Fruit fly (Drosophila melanogaster) whole organism, adult: Measurements from ENCODE around the gene Nepl19.

ENCODE experiments used
- CG11617 ChIP-seq: fragments of 200-800 bp; sonication (Bioruptor generic); optimal IDR thresholded peaks from 2 replicates; lab custom pipeline; 2017; ENCODE audit warnings: mild to moderate bottlenecking, missing biosample characterization, missing genetic modification reagents, missing genetic modification characterization
- CG12768 ChIP-seq: fragments of 200-800 bp; sonication (Bioruptor generic); optimal IDR thresholded peaks from 2 replicates; lab custom pipeline; 2017; ENCODE audit warnings: missing biosample characterization, missing genetic modification characterization, mild to moderate bottlenecking, moderate library complexity, missing genetic modification reagents
- CG14711 ChIP-seq: fragments of 200-800 bp; sonication (Bioruptor generic); optimal IDR thresholded peaks from 2 replicates; lab custom pipeline; 2018; ENCODE audit warnings: missing biosample characterization, mild to moderate bottlenecking, missing genetic modification characterization, moderate library complexity
- CG1620 ChIP-seq: fragments of 200-800 bp; sonication (Bioruptor generic); optimal IDR thresholded peaks from 2 replicates; lab custom pipeline; 2016; ENCODE audit warnings: missing biosample characterization, missing genetic modification characterization
- CG33017 ChIP-seq: fragments of 200-800 bp; sonication (Bioruptor generic); optimal IDR thresholded peaks from 2 replicates; lab custom pipeline; 2018; ENCODE audit warnings: missing biosample characterization, mild to moderate bottlenecking, missing genetic modification characterization, moderate library complexity
- CG5204 ChIP-seq: fragments of 200-800 bp; sonication (Bioruptor generic); optimal IDR thresholded peaks from 2 replicates; lab custom pipeline; 2016; ENCODE audit warnings: missing biosample characterization, missing genetic modification characterization
- CG7045 ChIP-seq: fragments of 200-800 bp; sonication (Bioruptor generic); optimal IDR thresholded peaks from 2 replicates; lab custom pipeline; 2017; ENCODE audit warnings: missing biosample characterization, mild to moderate bottlenecking, missing genetic modification characterization
- CG7101 ChIP-seq: fragments of 200-800 bp; sonication (Bioruptor generic); optimal IDR thresholded peaks from 2 replicates; lab custom pipeline; 2018; ENCODE audit warnings: missing biosample characterization, mild to moderate bottlenecking, missing genetic modification characterization, moderate library complexity
- Clk ChIP-seq: fragments of 200-800 bp; sonication (Bioruptor generic); optimal IDR thresholded peaks from 2 replicates; lab custom pipeline; 2017; ENCODE audit warnings: missing biosample characterization, missing genetic modification characterization
- Crg-1 ChIP-seq: fragments of 200-800 bp; sonication (Bioruptor generic); optimal IDR thresholded peaks from 2 replicates; lab custom pipeline; 2016; ENCODE audit warnings: missing biosample characterization, missing genetic modification characterization
- Hr96 ChIP-seq: fragments of 200-800 bp; sonication (Bioruptor generic); optimal IDR thresholded peaks from 2 replicates; lab custom pipeline; 2016; ENCODE audit warnings: missing biosample characterization, missing genetic modification characterization
- Mnt ChIP-seq: fragments of 200-800 bp; sonication (Bioruptor generic); optimal IDR thresholded peaks from 2 replicates; lab custom pipeline; 2016; ENCODE audit warnings: missing biosample characterization, mild to moderate bottlenecking, missing genetic modification characterization
- bab1 ChIP-seq: fragments of 200-800 bp; sonication (Bioruptor generic); optimal IDR thresholded peaks from 3 replicates; lab custom pipeline; 2019; ENCODE audit warnings: missing biosample characterization, mild to moderate bottlenecking, missing genetic modification characterization, moderate library complexity
- cic ChIP-seq: fragments of 200-800 bp; sonication (Bioruptor generic); optimal IDR thresholded peaks from 2 replicates; lab custom pipeline; 2017; ENCODE audit warnings: missing biosample characterization, mild to moderate bottlenecking, missing genetic modification characterization, moderate library complexity
- cnc ChIP-seq, 2 experiments: fragments of >200 bp; optimal IDR thresholded peaks; 2 replicates each; lab custom pipeline; 2017
- kay ChIP-seq: fragments of 200-800 bp; sonication (Bioruptor generic); peaks from one replicate; lab custom pipeline; 2016; ENCODE audit warnings: missing biosample characterization, missing genetic modification characterization, borderline replicate concordance
- ovo ChIP-seq: fragments of 200-800 bp; sonication (Bioruptor generic); optimal IDR thresholded peaks from 2 replicates; lab custom pipeline; 2016; ENCODE audit warnings: missing biosample characterization, missing genetic modification characterization
- pad ChIP-seq: fragments of 200-800 bp; sonication (Bioruptor generic); optimal IDR thresholded peaks from 3 replicates; lab custom pipeline; 2017; ENCODE audit warnings: missing biosample characterization, missing genetic modification characterization, mild to moderate bottlenecking, moderate library complexity, missing genetic modification reagents
- tj ChIP-seq: fragments of 200-800 bp; sonication (Bioruptor generic); optimal IDR thresholded peaks from 3 replicates; lab custom pipeline; 2017; ENCODE audit warnings: missing biosample characterization, mild to moderate bottlenecking, missing genetic modification characterization, moderate library complexity
- toe ChIP-seq: fragments of 200-800 bp; sonication (Bioruptor generic); optimal IDR thresholded peaks from 2 replicates; lab custom pipeline; 2016; ENCODE audit warnings: missing biosample characterization, missing genetic modification characterization

Gene Nepl19

dm6 chr3R:28883434-28883833 lies 3.5 kb upstream of the Nepl19 start, which contains the start of gene Nepl21:
Nepl21 (plus strand) TSS chr3R:28883693.
- TF ChIP-seq cnc (optimal IDR thresholded peaks at IDR 0.05; lab: Kevin White, UChicago) = no peak
- TF ChIP-seq CG11617 (GFP tag; lab: Kevin White, UChicago) = no peak
- TF ChIP-seq CG12768 = no peak
- no peak for TF ChIP-seq CG33017 (tag; lab: Kevin White, UChicago)
- TF ChIP-seq toe (GFP tag; lab: Kevin White, UChicago) = no peak
- no peak for TF ChIP-seq Clk (GFP tag; lab: Kevin White, UChicago)
- TF ChIP-seq pad (GFP tag; lab: Kevin White, UChicago) = no peak
- TF ChIP-seq Crg-1 = no peak
- TF ChIP-seq kay = no peak
- no peak for TF ChIP-seq CG7045 (GFP tag; lab: Kevin White, UChicago)
- no peak for TF ChIP-seq Hr96 (GFP tag; lab: Kevin White, UChicago)

- TF ChIP-seq bab1 (GFP tag; lab: Kevin White, UChicago) (no peak), CG11617 (GFP tag; lab: Kevin White, UChicago) (no peak), Crg-1 (no peak), pad (GFP tag; lab: Kevin White, UChicago) (no peak), Mnt (no peak), cic (GFP tag; lab: Kevin White, UChicago) (no peak), CG5204 (GFP tag; lab: Kevin White, UChicago) (no peak), CG33017 (tag; lab: Kevin White, UChicago) (no peak), toe (GFP tag; lab: Kevin White, UChicago) (no peak), Clk (GFP tag; lab: Kevin White, UChicago) (no peak)
Measured at dm6 chr3R:28875345-28875744, 4.6 kb downstream of the Nepl19 start, which contains the start of gene Nepl18. Nepl18 (plus strand) TSS chr3R:28875621.

- TF ChIP-seq Clk (GFP tag; lab: Kevin White, UChicago) = no peak
- TF ChIP-seq CG12768 = no peak
- TF ChIP-seq Crg-1 = no peak
- no peak for TF ChIP-seq CG7045 (GFP tag; lab: Kevin White, UChicago)
- TF ChIP-seq CG5204 (GFP tag; lab: Kevin White, UChicago) = no peak
- TF ChIP-seq pad (GFP tag; lab: Kevin White, UChicago) = no peak
- no peak for TF ChIP-seq toe (GFP tag; lab: Kevin White, UChicago)
- no peak for TF ChIP-seq Mnt
- no peak for TF ChIP-seq tj (GFP tag; lab: Kevin White, UChicago)
- no peak for TF ChIP-seq ovo (GFP tag; lab: Kevin White, UChicago)
- no peak for TF ChIP-seq cnc (optimal IDR thresholded peaks at IDR 0.05; lab: Kevin White, UChicago)
- TF ChIP-seq Hr96 (GFP tag; lab: Kevin White, UChicago) = no peak
- TF ChIP-seq CG33017 (tag; lab: Kevin White, UChicago) = no peak
- no peak for TF ChIP-seq cic (GFP tag; lab: Kevin White, UChicago)
- TF ChIP-seq CG11617 (GFP tag; lab: Kevin White, UChicago) = no peak
- no peak for TF ChIP-seq kay
- no peak for TF ChIP-seq CG14711 (tag; lab: Kevin White, UChicago)
- TF ChIP-seq bab1 (GFP tag; lab: Kevin White, UChicago) = no peak
- TF ChIP-seq CG1620 = no peak
- no peak for TF ChIP-seq CG7101 (tag; lab: Kevin White, UChicago)
Measured at dm6 chr3R:28872605-28873004, 7.3 kb downstream of the Nepl19 start, which contains the start of gene Nepl17. Nepl17 (plus strand) TSS chr3R:28872905.

- TF ChIP-seq CG12768 = no peak
- TF ChIP-seq kay = peak; percentile 56
Measured at dm6 chr3R:28870364-28870763, 9.6 kb downstream of the Nepl19 start.

- TF ChIP-seq kay (no peak), CG11617 (GFP tag; lab: Kevin White, UChicago) (no peak), CG7045 (GFP tag; lab: Kevin White, UChicago) (no peak), pad (GFP tag; lab: Kevin White, UChicago) (no peak), CG14711 (tag; lab: Kevin White, UChicago) (no peak), ovo (GFP tag; lab: Kevin White, UChicago) (no peak), CG12768 (no peak), Hr96 (GFP tag; lab: Kevin White, UChicago) (no peak), cic (GFP tag; lab: Kevin White, UChicago) (no peak), tj (GFP tag; lab: Kevin White, UChicago) (no peak), Mnt (no peak), CG7101 (tag; lab: Kevin White, UChicago) (no peak), CG5204 (GFP tag; lab: Kevin White, UChicago) (no peak), bab1 (GFP tag; lab: Kevin White, UChicago) (no peak), cnc (optimal IDR thresholded peaks at IDR 0.05; lab: Kevin White, UChicago) (no peak), Crg-1 (no peak)
Measured at dm6 chr3R:28861309-28862157, 18.4 kb downstream of the Nepl19 start.

- TF ChIP-seq CG14711 (tag; lab: Kevin White, UChicago) = no peak
- no peak for TF ChIP-seq tj (GFP tag; lab: Kevin White, UChicago)
- TF ChIP-seq bab1 (GFP tag; lab: Kevin White, UChicago) = no peak
- no peak for TF ChIP-seq kay
- TF ChIP-seq Mnt = no peak
- TF ChIP-seq CG5204 (GFP tag; lab: Kevin White, UChicago) = no peak
- TF ChIP-seq Crg-1 = no peak
- no peak for TF ChIP-seq cnc (optimal IDR thresholded peaks at IDR 0.05; lab: Kevin White, UChicago)
- no peak for TF ChIP-seq pad (GFP tag; lab: Kevin White, UChicago)
- TF ChIP-seq CG1620 = no peak
- TF ChIP-seq ovo (GFP tag; lab: Kevin White, UChicago) = no peak
- TF ChIP-seq Hr96 (GFP tag; lab: Kevin White, UChicago) = no peak
- no peak for TF ChIP-seq CG11617 (GFP tag; lab: Kevin White, UChicago)
- TF ChIP-seq CG7045 (GFP tag; lab: Kevin White, UChicago) = no peak
Measured at dm6 chr3R:28860582-28860981, 19.3 kb downstream of the Nepl19 start.
